Worm (Caenorhabditis elegans): Measurements from ENCODE around the gene C16C8.21.

The C16C8.21 gene

ce11 chrII:3476536-3476935 lies 28.5 kb downstream of the C16C8.21 start:
- no peak for TF ChIP-seq madf-9 (GFP tag; conservative IDR thresholded peaks at IDR 0.05)
- TF ChIP-seq egl-43 (GFP tag; IDR thresholded peaks at IDR 0.05) = no peak
- no peak for TF ChIP-seq Y105C5A.15 (GFP tag; IDR thresholded peaks at IDR 0.05)
- TF ChIP-seq nhr-6 (tag; optimal IDR thresholded peaks at IDR 0.05) = no peak
- TF ChIP-seq nhr-237 (tag; optimal IDR thresholded peaks at IDR 0.05) = no peak
- no peak for TF ChIP-seq hlh-11 (tag; optimal IDR thresholded peaks at IDR 0.05)
- no peak for TF ChIP-seq daf-8 (GFP tag; IDR thresholded peaks at IDR 0.05)
- TF ChIP-seq ZK546.5 (tag; optimal IDR thresholded peaks at IDR 0.05) = no peak
- TF ChIP-seq sdz-12 (GFP tag; optimal IDR thresholded peaks at IDR 0.05) = no peak
- TF ChIP-seq spr-3 (GFP tag; optimal IDR thresholded peaks at IDR 0.05) = no peak
- TF ChIP-seq ceh-28 (tag; optimal IDR thresholded peaks at IDR 0.05) = no peak
- no peak for TF ChIP-seq php-3 (GFP tag; IDR thresholded peaks at IDR 0.05)
- no peak for TF ChIP-seq T26A8.4 (GFP tag; IDR thresholded peaks at IDR 0.05)
- no peak for TF ChIP-seq mxl-3 (GFP tag; optimal IDR thresholded peaks at IDR 0.05)
- no peak for TF ChIP-seq mep-1 (tag; optimal IDR thresholded peaks at IDR 0.05)
- TF ChIP-seq aly-2 (tag; optimal IDR thresholded peaks at IDR 0.05) = no peak
- TF ChIP-seq R02D3.7 (tag; optimal IDR thresholded peaks at IDR 0.05) = no peak

- TF ChIP-seq lim-7 (GFP tag; IDR thresholded peaks at IDR 0.05) (no peak), nhr-10 (tag; optimal IDR thresholded peaks at IDR 0.05) (no peak), F44E2.7 (GFP tag; IDR thresholded peaks at IDR 0.05) (no peak), tra-1 (GFP tag; IDR thresholded peaks at IDR 0.05) (no peak), unc-62 (GFP tag; optimal IDR thresholded peaks at IDR 0.05 in 1 of 2) (peak in 1 of 2 experiments; percentile 9), unc-62 (tag; optimal IDR thresholded peaks at IDR 0.05) (no peak), nhr-76 (tag; optimal IDR thresholded peaks at IDR 0.05) (no peak), daf-8 (GFP tag; IDR thresholded peaks at IDR 0.05) (no peak)
These were observed 29.2 kb downstream of the C16C8.21 start, which contains the start of gene fbxb-104 for ce11 chrII:3477171-3477570. fbxb-104 (minus strand) TSS chrII:3477271.

ce11 chrII:3481584-3481983 lies 33.6 kb downstream of the C16C8.21 start, which contains the start of gene Y49F6B.8:
Y49F6B.8 (minus strand) TSS chrII:3481684.
- no peak for TF ChIP-seq dmd-8 (GFP tag; IDR thresholded peaks at IDR 0.05)

ce11 chrII:3482231-3482630 lies 34.2 kb downstream of the C16C8.21 start, which contains the start of gene smu-2:
smu-2 (plus strand) TSS chrII:3482408.
- TF ChIP-seq fkh-10 (GFP tag; optimal IDR thresholded peaks at IDR 0.05) (peak; percentile 28), nhr-41 (GFP tag; IDR thresholded peaks at IDR 0.05) (no peak), unc-130 (GFP tag; optimal IDR thresholded peaks at IDR 0.05) (peak; percentile 89), lin-39 (tag; optimal IDR thresholded peaks at IDR 0.05) (no peak), tra-1 (GFP tag; IDR thresholded peaks at IDR 0.05) (no peak), ceh-28 (tag; optimal IDR thresholded peaks at IDR 0.05) (no peak), hmg-1.1 (GFP tag; IDR thresholded peaks at IDR 0.05) (no peak), mep-1 (tag; optimal IDR thresholded peaks at IDR 0.05) (no peak), spr-1 (tag; optimal IDR thresholded peaks at IDR 0.05) (no peak), set-16 (GFP tag; IDR thresholded peaks at IDR 0.05) (no peak), lin-38 (GFP tag; IDR thresholded peaks at IDR 0.05) (peak; percentile 97), dve-1 (tag; optimal IDR thresholded peaks at IDR 0.05; ENCODE audit: insufficient read depth) (no peak), daf-16 (GFP tag; optimal IDR thresholded peaks at IDR 0.05) (no peak), daf-16 (tag; optimal IDR thresholded peaks at IDR 0.05) (no peak), hif-1 (tag; optimal IDR thresholded peaks at IDR 0.05) (peak in 1 of 2 experiments; percentile 81), nhr-28 (tag; optimal IDR thresholded peaks at IDR 0.05) (peak; percentile 71), dmd-9 (GFP tag; IDR thresholded peaks at IDR 0.05) (peak; percentile 54; the same call in 1 of the 2 replicates), aha-1 (tag) (peak; percentile 95), dpl-1 (GFP tag; optimal IDR thresholded peaks at IDR 0.05) (peak; percentile 62), T20F7.1 (GFP tag; optimal IDR thresholded peaks at IDR 0.05) (no peak), madf-9 (GFP tag; conservative IDR thresholded peaks at IDR 0.05) (peak; percentile 64), dmd-6 (GFP tag; IDR thresholded peaks at IDR 0.05) (peak; percentile 31), ZK337.2 (GFP tag; IDR thresholded peaks at IDR 0.05) (peak; percentile 74; the same call in 1 of the 2 replicates), F10B5.3 (tag; optimal IDR thresholded peaks at IDR 0.05) (no peak), php-3 (GFP tag; IDR thresholded peaks at IDR 0.05) (0 out of 2 replicates have a peak, but pooled peaks have one; percentile 43), mes-2 (tag; optimal IDR thresholded peaks at IDR 0.05; ENCODE audit: poor library complexity, severe bottlenecking) (peak; percentile 97), nhr-10 (tag; optimal IDR thresholded peaks at IDR 0.05) (no peak), aly-2 (tag; optimal IDR thresholded peaks at IDR 0.05) (no peak), nhr-11 (tag; optimal IDR thresholded peaks at IDR 0.05) (peak; percentile 11)
